Fruit fly (Drosophila melanogaster): ENCODE data around the gene kmr.

dm6 chr3R:13779241-13779683 is 64.3 kb downstream of the kmr start, which contains the start of the genes CG42375 and CG9288:
- TF ChIP-seq usp (GFP tag; optimal IDR thresholded peaks at IDR 0.05): no peak
- no peak for TF ChIP-seq psq (optimal IDR thresholded peaks at IDR 0.05)
- TF ChIP-seq EcR (GFP tag; optimal IDR thresholded peaks at IDR 0.05): no peak
- no peak for TF ChIP-seq Dll (optimal IDR thresholded peaks at IDR 0.05)
- TF ChIP-seq CG8478 (optimal IDR thresholded peaks at IDR 0.05): no peak
- TF ChIP-seq pan (optimal IDR thresholded peaks at IDR 0.05): no peak
